Worm (Caenorhabditis elegans) whole organism, L4 larva: Measurements from ENCODE around the gene F55C10.4.

Experiments
- D1046.2 ChIP-seq: fragments of 200-800 bp; sonication (Bioruptor generic); IDR thresholded peaks from 2 replicates; pipeline ENCODE4 v1.3.6; 2022; ENCODE audit warnings: missing genetic modification characterization, missing compliant biosample characterization
- F10B5.3 ChIP-seq: sonication (generic microtip); optimal IDR thresholded peaks from 2 replicates; lab custom pipeline; 2016; ENCODE audit warnings: mild to moderate bottlenecking, missing genetic modification characterization, missing compliant biosample characterization
- F26F4.8 ChIP-seq: fragments of 200-800 bp; sonication (Bioruptor generic); conservative IDR thresholded peaks from 2 replicates; pipeline ENCODE4 v1.3.6; 2022; ENCODE audit warnings: missing genetic modification characterization, missing compliant biosample characterization
- F37D6.2 ChIP-seq: sonication (generic microtip); optimal IDR thresholded peaks from 2 replicates; lab custom pipeline; 2016; ENCODE audit warnings: mild to moderate bottlenecking, missing genetic modification characterization, missing compliant biosample characterization
- F44E2.7 ChIP-seq: fragments of 200-800 bp; sonication (Bioruptor generic); IDR thresholded peaks from 2 replicates; pipeline ENCODE4 v2.1.2; 2022; ENCODE audit warnings: missing genetic modification characterization, missing compliant biosample characterization
- F49E8.2 ChIP-seq: sonication (generic microtip); optimal IDR thresholded peaks from 2 replicates; lab custom pipeline; 2016; ENCODE audit warnings: missing compliant biosample characterization, mild to moderate bottlenecking, missing genetic modification characterization, borderline replicate concordance
- Y48G9A.11 ChIP-seq: fragments of 200-800 bp; sonication (Bioruptor generic); IDR thresholded peaks from 2 replicates; pipeline ENCODE4 v1.3.6; 2022; ENCODE audit warnings: missing genetic modification reagents, missing genetic modification characterization, missing compliant biosample characterization
- arid-1 ChIP-seq: fragments of 200-800 bp; sonication (Bioruptor generic); conservative IDR thresholded peaks from 2 replicates; pipeline ENCODE4 v1.3.6; 2022; ENCODE audit warnings: missing genetic modification reagents, missing genetic modification characterization, missing compliant biosample characterization
- ceh-20 ChIP-seq: fragments of 200-800 bp; sonication (Bioruptor generic); IDR thresholded peaks from 2 replicates; pipeline ENCODE4 v1.3.6; 2022; ENCODE audit warnings: missing genetic modification reagents, missing genetic modification characterization, missing compliant biosample characterization
- ces-1 ChIP-seq: fragments of 150-350 bp; sonication (generic microtip); optimal IDR thresholded peaks from 4 replicates; lab custom pipeline; 2014; ENCODE audit warnings: missing biosample characterization, missing genetic modification reagents, missing genetic modification characterization
- ctbp-1 ChIP-seq: fragments of 200-800 bp; sonication (Bioruptor generic); IDR thresholded peaks from 2 replicates; pipeline ENCODE4 v1.3.6; 2022; ENCODE audit warnings: missing genetic modification reagents, missing genetic modification characterization, missing compliant biosample characterization
- daf-12 ChIP-seq: fragments of 150-350 bp; optimal IDR thresholded peaks from 2 replicates; lab custom pipeline; 2014; ENCODE audit warnings: missing biosample characterization, missing genetic modification reagents, missing genetic modification characterization
- daf-19 ChIP-seq: fragments of 200-800 bp; sonication (Bioruptor generic); conservative IDR thresholded peaks from 2 replicates; pipeline ENCODE4 v1.3.6; 2022; ENCODE audit warnings: missing genetic modification characterization, missing compliant biosample characterization
- daf-8 ChIP-seq: fragments of 200-800 bp; sonication (Bioruptor generic); IDR thresholded peaks from 2 replicates; pipeline ENCODE4 v1.3.6; 2022; ENCODE audit warnings: missing genetic modification characterization, missing compliant biosample characterization
- dpl-1 ChIP-seq: fragments of 150-350 bp; optimal IDR thresholded peaks from 2 replicates; lab custom pipeline; 2014; ENCODE audit warnings: missing biosample characterization, missing genetic modification reagents, missing genetic modification characterization
- dve-1 ChIP-seq: sonication (generic microtip); optimal IDR thresholded peaks from 2 replicates; lab custom pipeline; 2017; ENCODE audit warnings: antibody characterized with exemption, mild to moderate bottlenecking, missing genetic modification characterization, missing compliant biosample characterization; ENCODE audit not compliant: insufficient read depth
- egl-27 ChIP-seq: sonication (generic microtip); optimal IDR thresholded peaks from 3 replicates; lab custom pipeline; 2017; ENCODE audit warnings: missing biosample characterization, missing genetic modification reagents, missing genetic modification characterization
- egl-43 ChIP-seq: fragments of 200-800 bp; sonication (Bioruptor generic); IDR thresholded peaks from 2 replicates; pipeline ENCODE4 v1.3.6; 2022; ENCODE audit warnings: missing genetic modification reagents, missing genetic modification characterization, missing compliant biosample characterization
- hlh-11 ChIP-seq: fragments of 200-800 bp; sonication (Bioruptor generic); optimal IDR thresholded peaks from 2 replicates; lab custom pipeline; 2018; ENCODE audit warnings: mild to moderate bottlenecking, missing genetic modification characterization, missing compliant biosample characterization
- hlh-30 ChIP-seq: sonication (generic microtip); optimal IDR thresholded peaks from 2 replicates; lab custom pipeline; 2017; ENCODE audit warnings: antibody characterized with exemption, mild to moderate bottlenecking, missing genetic modification characterization, missing compliant biosample characterization; ENCODE audit not compliant: insufficient read depth
- lin-1 ChIP-seq: fragments of 200-800 bp; sonication (Bioruptor generic); IDR thresholded peaks from 2 replicates; pipeline ENCODE4 v1.3.6; 2022; ENCODE audit warnings: missing genetic modification reagents, missing genetic modification characterization, missing compliant biosample characterization
- lin-29 ChIP-seq: fragments of 200-800 bp; sonication (Bioruptor generic); IDR thresholded peaks from 2 replicates; pipeline ENCODE4 v1.3.6; 2022; ENCODE audit warnings: missing genetic modification reagents, missing genetic modification characterization, missing compliant biosample characterization
- lsy-2 ChIP-seq, 2 experiments: fragments of 150-350 bp in 1 of 2; sonication (generic microtip) in 1 of 2; optimal IDR thresholded peaks; 2 replicates each; lab custom pipeline; 2014 to 2017; ENCODE audit warnings: missing biosample characterization in 2 of 2, missing genetic modification characterization in 2 of 2
- mdt-29 ChIP-seq: fragments of 200-800 bp; sonication (Bioruptor generic); IDR thresholded peaks from 2 replicates; pipeline ENCODE4 v1.3.6; 2022; ENCODE audit warnings: missing genetic modification reagents, missing genetic modification characterization, missing compliant biosample characterization
- mep-1 ChIP-seq: fragments of 150-350 bp; sonication (generic microtip); optimal IDR thresholded peaks from 3 replicates; lab custom pipeline; 2014; ENCODE audit warnings: missing biosample characterization, missing genetic modification characterization
- mes-2 ChIP-seq: sonication (generic microtip); optimal IDR thresholded peaks from 2 replicates; lab custom pipeline; 2016; ENCODE audit warnings: missing genotype, mild to moderate bottlenecking, missing genetic modification characterization, missing compliant biosample characterization; ENCODE audit not compliant: poor library complexity, severe bottlenecking
- mxl-2 ChIP-seq: fragments of 200-800 bp; sonication (Bioruptor generic); conservative IDR thresholded peaks from 2 replicates; pipeline ENCODE4 v1.3.6; 2022; ENCODE audit warnings: missing genetic modification reagents, missing genetic modification characterization, missing compliant biosample characterization
- nhr-10 ChIP-seq: fragments of 150-350 bp; optimal IDR thresholded peaks from 2 replicates; lab custom pipeline; 2014; ENCODE audit warnings: missing biosample characterization, missing genetic modification characterization
- nhr-237 ChIP-seq: sonication (generic microtip); optimal IDR thresholded peaks from 2 replicates; lab custom pipeline; 2017; ENCODE audit warnings: missing biosample characterization, missing genetic modification characterization
- nhr-25 ChIP-seq: sonication (generic microtip); optimal IDR thresholded peaks from 2 replicates; lab custom pipeline; 2017; ENCODE audit warnings: missing genetic modification characterization, mild to moderate bottlenecking, missing compliant biosample characterization, antibody characterized with exemption, moderate library complexity, borderline replicate concordance; ENCODE audit not compliant: insufficient read depth
- nhr-28 ChIP-seq: fragments of 150-350 bp; optimal IDR thresholded peaks from 2 replicates; lab custom pipeline; 2014; ENCODE audit warnings: missing biosample characterization, missing genetic modification characterization
- nhr-41 ChIP-seq: fragments of 200-800 bp; sonication (Bioruptor generic); IDR thresholded peaks from 2 replicates; pipeline ENCODE4 v1.3.6; 2022; ENCODE audit warnings: missing genetic modification reagents, missing genetic modification characterization, missing compliant biosample characterization
- nhr-48 ChIP-seq: sonication (generic microtip); optimal IDR thresholded peaks from 2 replicates; lab custom pipeline; 2016; ENCODE audit warnings: mild to moderate bottlenecking, missing genetic modification characterization, missing compliant biosample characterization
- nhr-77 ChIP-seq: fragments of 150-350 bp; optimal IDR thresholded peaks from 2 replicates; lab custom pipeline; 2014; ENCODE audit warnings: missing biosample characterization, missing genetic modification characterization
- pha-4 ChIP-seq, 2 experiments: fragments of 150-350 bp in 1 of 2; fragments of 200-800 bp in 1 of 2; sonication (Bioruptor generic) in 1 of 2; IDR thresholded peaks in 1 of 2; optimal IDR thresholded peaks in 1 of 2; 2 replicates each; pipeline versions ENCODE4 v1.3.6 to Lab custom; 2014 to 2022; ENCODE audit warnings: missing genetic modification characterization in 2 of 2, missing genetic modification reagents in 2 of 2, missing biosample characterization in 1 of 2, missing compliant biosample characterization in 1 of 2
- rbr-2 ChIP-seq: sonication (generic microtip); optimal IDR thresholded peaks from 2 replicates; lab custom pipeline; 2016; ENCODE audit warnings: missing genotype, missing genetic modification characterization, missing compliant biosample characterization
- sdz-12 ChIP-seq: fragments of 200-800 bp; sonication (Bioruptor generic); optimal IDR thresholded peaks from 2 replicates; lab custom pipeline; 2018; ENCODE audit warnings: mild to moderate bottlenecking, missing genetic modification characterization, missing compliant biosample characterization
- skn-1 ChIP-seq: fragments of 150-350 bp; optimal IDR thresholded peaks from 2 replicates; lab custom pipeline; 2014; ENCODE audit warnings: missing biosample characterization, missing genetic modification characterization
- snpc-1.2 ChIP-seq: fragments of 200-800 bp; sonication (Bioruptor generic); IDR thresholded peaks from 2 replicates; pipeline ENCODE4 v1.3.6; 2022; ENCODE audit warnings: missing genetic modification reagents, missing genetic modification characterization, missing compliant biosample characterization
- spr-1 ChIP-seq: sonication (generic microtip); optimal IDR thresholded peaks from 2 replicates; lab custom pipeline; 2016; ENCODE audit warnings: mild to moderate bottlenecking, missing genetic modification characterization, missing compliant biosample characterization
- tag-97 ChIP-seq: fragments of 200-800 bp; sonication (Bioruptor generic); IDR thresholded peaks from 2 replicates; pipeline ENCODE4 v1.3.6; 2022; ENCODE audit warnings: missing genetic modification characterization, missing compliant biosample characterization
- unc-62 ChIP-seq, 3 experiments: fragments of 150-350 bp in 1 of 3; sonication (generic microtip); optimal IDR thresholded peaks in 2 of 3; peaks in 1 of 3; 1 replicate in 1 of 3; 2 replicates in 2 of 3; lab custom pipeline; 2014 to 2017; ENCODE audit warnings: missing biosample characterization in 3 of 3, missing genetic modification characterization in 3 of 3, missing genetic modification reagents in 3 of 3, missing genotype in 1 of 3
- vab-7 ChIP-seq: fragments of 200-800 bp; sonication (Bioruptor generic); IDR thresholded peaks from 2 replicates; pipeline ENCODE4 v1.3.6; 2022; ENCODE audit warnings: missing genetic modification reagents, missing genetic modification characterization, missing compliant biosample characterization
- zfp-2 ChIP-seq: sonication (generic microtip); optimal IDR thresholded peaks from 2 replicates; lab custom pipeline; 2016; ENCODE audit warnings: mild to moderate bottlenecking, missing genetic modification characterization, missing compliant biosample characterization

The F55C10.4 gene

ce11 chrV:11341130-11341675 is 45.3 kb upstream of the F55C10.4 start (continued):
- no peak for TF ChIP-seq mes-2 (tag; lab: Kevin White, UChicago)
- no peak for TF ChIP-seq sdz-12 (GFP tag; lab: Kevin White, UChicago)
- no peak for TF ChIP-seq zfp-2 (tag; lab: Kevin White, UChicago)
- no peak for TF ChIP-seq nhr-25 (tag; lab: Kevin White, UChicago)
- no peak for TF ChIP-seq hlh-30 (tag; lab: Kevin White, UChicago)
- TF ChIP-seq dve-1 (tag; lab: Kevin White, UChicago): no peak
- TF ChIP-seq snpc-1.2 (GFP tag; lab: Robert Waterston, UW): no peak
- no peak for TF ChIP-seq lsy-2 (tag; optimal IDR thresholded peaks at IDR 0.05; lab: Kevin White, UChicago)
- TF ChIP-seq arid-1 (GFP tag; lab: Robert Waterston, UW): no peak
- no peak for TF ChIP-seq daf-19
- TF ChIP-seq spr-1 (tag; lab: Kevin White, UChicago): no peak
- TF ChIP-seq rbr-2 (tag; lab: Kevin White, UChicago): peak; percentile 27
- TF ChIP-seq skn-1: no peak
- TF ChIP-seq Y48G9A.11 (GFP tag; lab: Robert Waterston, UW): no peak
- TF ChIP-seq F49E8.2 (tag; lab: Kevin White, UChicago): no peak
- no peak for TF ChIP-seq egl-27 (tag; lab: Kevin White, UChicago)
- TF ChIP-seq vab-7 (GFP tag; lab: Robert Waterston, UW): no peak
- TF ChIP-seq nhr-77: no peak
- TF ChIP-seq mxl-2 (GFP tag; lab: Robert Waterston, UW): no peak
- no peak for TF ChIP-seq lin-1
- no peak for TF ChIP-seq nhr-28 (tag; lab: Kevin White, UChicago)
- TF ChIP-seq unc-62 (GFP tag; optimal IDR thresholded peaks at IDR 0.05 in 1 of 2; lab: Kevin White, UChicago): peak in 1 of 2 experiments; percentile 3
- no peak for TF ChIP-seq unc-62 (tag; optimal IDR thresholded peaks at IDR 0.05; lab: Kevin White, UChicago)
- TF ChIP-seq mdt-29 (GFP tag; lab: Robert Waterston, UW): no peak
- TF ChIP-seq ctbp-1 (GFP tag; lab: Robert Waterston, UW): peak; percentile 63; the same call in 1 of the 2 replicates
- TF ChIP-seq hlh-11 (tag; lab: Kevin White, UChicago): peak; percentile 11
- TF ChIP-seq mep-1 (tag; lab: Kevin White, UChicago): no peak
- TF ChIP-seq tag-97 (GFP tag; lab: Robert Waterston, UW): no peak
- TF ChIP-seq nhr-10: no peak
- TF ChIP-seq nhr-41: no peak
- TF ChIP-seq lin-29 (GFP tag; lab: Robert Waterston, UW): no peak
- TF ChIP-seq D1046.2 (GFP tag; lab: Robert Waterston, UW): no peak
- no peak for TF ChIP-seq F26F4.8 (GFP tag; lab: Robert Waterston, UW)
- TF ChIP-seq ceh-20 (GFP tag; lab: Robert Waterston, UW): no peak
- TF ChIP-seq dpl-1 (GFP tag; lab: Kevin White, UChicago): no peak
- TF ChIP-seq F37D6.2 (tag; lab: Kevin White, UChicago): peak; percentile 14
- peak; percentile 72 for TF ChIP-seq ces-1 (GFP tag; lab: Kevin White, UChicago)
- TF ChIP-seq F44E2.7 (GFP tag; lab: Robert Waterston, UW): no peak
- TF ChIP-seq pha-4 (GFP tag; IDR thresholded peaks at IDR 0.05; lab: Robert Waterston, UW): no peak
- no peak for TF ChIP-seq pha-4 (tag; optimal IDR thresholded peaks at IDR 0.05; lab: Kevin White, UChicago)
- no peak for TF ChIP-seq nhr-48 (tag; lab: Kevin White, UChicago)
- no peak for TF ChIP-seq nhr-237
- no peak for TF ChIP-seq daf-12
- no peak for TF ChIP-seq F10B5.3 (tag; lab: Kevin White, UChicago)
- 0 out of 2 replicates have a peak, but pooled peaks have one; percentile 29 for TF ChIP-seq egl-43 (GFP tag; lab: Robert Waterston, UW)
- TF ChIP-seq daf-8: no peak
